Worm (Caenorhabditis elegans) whole organism, late embryonic: ENCODE data around the gene F57G12.2.

Experiments
- C38D4.7 ChIP-seq: fragments of 200-800 bp; sonication (Bioruptor generic); optimal IDR thresholded peaks from 2 replicates; lab custom pipeline; 2018; ENCODE audit warnings: mild to moderate bottlenecking, missing genetic modification characterization, moderate library complexity, missing compliant biosample characterization
- ceh-18 ChIP-seq: sonication (generic microtip); optimal IDR thresholded peaks from 2 replicates; lab custom pipeline; 2016; ENCODE audit warnings: missing genetic modification characterization, missing compliant biosample characterization
- ceh-30 ChIP-seq: fragments of 150-350 bp; optimal IDR thresholded peaks from 2 replicates; lab custom pipeline; 2014; ENCODE audit warnings: missing biosample characterization, missing genetic modification characterization
- ceh-9 ChIP-seq: sonication (generic microtip); optimal IDR thresholded peaks from 2 replicates; lab custom pipeline; 2016; ENCODE audit warnings: mild to moderate bottlenecking, missing genetic modification characterization, inconsistent platforms, missing compliant biosample characterization
- nhr-11 ChIP-seq: fragments of 150-350 bp; optimal IDR thresholded peaks from 2 replicates; lab custom pipeline; 2014; ENCODE audit warnings: missing biosample characterization, missing genetic modification characterization
- odd-2 ChIP-seq: sonication (generic microtip); optimal IDR thresholded peaks from 2 replicates; lab custom pipeline; 2017; ENCODE audit warnings: antibody characterized with exemption, mild to moderate bottlenecking, missing genetic modification characterization, missing compliant biosample characterization
- pqm-1 ChIP-seq: sonication (generic microtip); optimal IDR thresholded peaks from 2 replicates; lab custom pipeline; 2016; ENCODE audit warnings: missing genetic modification characterization, missing compliant biosample characterization
- pros-1 ChIP-seq: fragments of 150-350 bp; optimal IDR thresholded peaks from 2 replicates; lab custom pipeline; 2014; ENCODE audit warnings: missing biosample characterization, missing genetic modification reagents, missing genetic modification characterization
- tbx-2 ChIP-seq: sonication (generic microtip); optimal IDR thresholded peaks from 2 replicates; lab custom pipeline; 2016; ENCODE audit warnings: missing genetic modification characterization, missing compliant biosample characterization

ce11 chrX:12158641-12159040 is 1.2 kb downstream of the F57G12.2 start:
- no peak for TF ChIP-seq tbx-2 (tag; lab: Kevin White, UChicago)
- TF ChIP-seq ceh-30, result no peak
- no peak for TF ChIP-seq nhr-11 (tag; lab: Kevin White, UChicago)
- no peak for TF ChIP-seq pqm-1 (tag; lab: Kevin White, UChicago)
- TF ChIP-seq odd-2 (tag; lab: Kevin White, UChicago), result no peak
- no peak for TF ChIP-seq ceh-9
- TF ChIP-seq ceh-18 (tag; lab: Kevin White, UChicago), result peak; percentile 0
- TF ChIP-seq pros-1 (tag; lab: Kevin White, UChicago), result no peak
- no peak for TF ChIP-seq C38D4.7 (GFP tag; lab: Kevin White, UChicago)
